Worm (Caenorhabditis elegans): ENCODE measurements around the gene larp-1.

The larp-1 gene

ce11 chrIII:5018116-5018689 is 753 bp upstream of the larp-1 start, which contains the start of gene wip-1 (continued):
- TF ChIP-seq ccch-3 (GFP tag; optimal IDR thresholded peaks at IDR 0.05), result no peak
- peak; percentile 79 for TF ChIP-seq aptf-2 (GFP tag; conservative IDR thresholded peaks at IDR 0.05)
- peak; percentile 86 for TF ChIP-seq egl-18 (GFP tag; IDR thresholded peaks at IDR 0.05)
- TF ChIP-seq madf-8 (GFP tag; conservative IDR thresholded peaks at IDR 0.05), result peak; percentile 89
- no peak for TF ChIP-seq T26A5.8 (tag; optimal IDR thresholded peaks at IDR 0.05)
- TF ChIP-seq C06A6.2 (GFP tag; conservative IDR thresholded peaks at IDR 0.05), result peak; percentile 93
- TF ChIP-seq bed-1 (GFP tag; IDR thresholded peaks at IDR 0.05), result 0 out of 2 replicates have a peak, but pooled peaks have one; percentile 81
- TF ChIP-seq Y79H2A.3 (GFP tag; conservative IDR thresholded peaks at IDR 0.05), result peak; percentile 83
- TF ChIP-seq F22D6.2 (tag; optimal IDR thresholded peaks at IDR 0.05), result peak; percentile 87
- peak; percentile 95 for TF ChIP-seq F49E8.2 (tag; optimal IDR thresholded peaks at IDR 0.05; ENCODE audit: insufficient read depth)
- TF ChIP-seq ztf-28 (GFP tag; IDR thresholded peaks at IDR 0.05), result peak; percentile 92
- TF ChIP-seq zim-3 (tag; optimal IDR thresholded peaks at IDR 0.05), result peak; percentile 64
- peak; percentile 92 for TF ChIP-seq F33H1.4 (GFP tag; IDR thresholded peaks at IDR 0.05)
- peak; percentile 96 for TF ChIP-seq egl-44 (GFP tag; IDR thresholded peaks at IDR 0.05)
- TF ChIP-seq hmg-20 (GFP tag; IDR thresholded peaks at IDR 0.05), result peak; percentile 88
- peak; percentile 67 for TF ChIP-seq F52B5.7 (tag; optimal IDR thresholded peaks at IDR 0.05)
- peak; percentile 95 for TF ChIP-seq Y56A3A.18 (GFP tag; IDR thresholded peaks at IDR 0.05)
- TF ChIP-seq nhr-80 (tag; optimal IDR thresholded peaks at IDR 0.05), result peak; percentile 99
- TF ChIP-seq lsl-1 (GFP tag; optimal IDR thresholded peaks at IDR 0.05), result peak; percentile 93
- TF ChIP-seq unc-130 (GFP tag; optimal IDR thresholded peaks at IDR 0.05), result peak; percentile 96
- TF ChIP-seq repo-1 (tag; optimal IDR thresholded peaks at IDR 0.05), result peak; percentile 96
- peak; percentile 80 for TF ChIP-seq snpc-4 (GFP tag; optimal IDR thresholded peaks at IDR 0.05)
- peak; percentile 86 to 93 (median 90) for TF ChIP-seq snpc-4 (tag; optimal IDR thresholded peaks at IDR 0.05)
- peak; percentile 58 to 97 (median 82) for TF ChIP-seq lin-35 (GFP tag; optimal IDR thresholded peaks at IDR 0.05)
- no peak for TF ChIP-seq F57C9.4 (tag; optimal IDR thresholded peaks at IDR 0.05)
- TF ChIP-seq unc-62 (GFP tag; optimal IDR thresholded peaks at IDR 0.05), result peak; percentile 17
- peak; percentile 3 for TF ChIP-seq rpc-1 (optimal IDR thresholded peaks at IDR 0.05)
- TF ChIP-seq rpc-1 (tag; optimal IDR thresholded peaks at IDR 0.05), result peak; percentile 6
- peak; percentile 98 for TF ChIP-seq rcor-1 (GFP tag; IDR thresholded peaks at IDR 0.05)
- peak; percentile 72 for TF ChIP-seq die-1 (tag; optimal IDR thresholded peaks at IDR 0.05)
- TF ChIP-seq nhr-90 (tag; optimal IDR thresholded peaks at IDR 0.05), result peak; percentile 92
- peak; percentile 98 for TF ChIP-seq nfyb-1 (GFP tag; IDR thresholded peaks at IDR 0.05)
- peak; percentile 92 for TF ChIP-seq atf-7 (tag; optimal IDR thresholded peaks at IDR 0.05)
- peak; percentile 85 for TF ChIP-seq gei-17 (GFP tag; optimal IDR thresholded peaks at IDR 0.05)
- peak; percentile 84 for TF ChIP-seq him-1 (tag; optimal IDR thresholded peaks at IDR 0.05)
- TF ChIP-seq F55B11.4 (tag; optimal IDR thresholded peaks at IDR 0.05; ENCODE audit: borderline replicate concordance, insufficient read depth), result no peak
- peak; percentile 91 for TF ChIP-seq let-526 (GFP tag; IDR thresholded peaks at IDR 0.05)
- peak; percentile 37 for TF ChIP-seq mxl-1 (tag; optimal IDR thresholded peaks at IDR 0.05)
- TF ChIP-seq egrh-3 (GFP tag; IDR thresholded peaks at IDR 0.05), result peak; percentile 64
- TF ChIP-seq lin-26 (GFP tag; IDR thresholded peaks at IDR 0.05), result peak; percentile 89
- TF ChIP-seq mcd-1 (GFP tag; IDR thresholded peaks at IDR 0.05), result peak; percentile 96
- TF ChIP-seq aptf-3 (GFP tag; IDR thresholded peaks at IDR 0.05), result 0 out of 2 replicates have a peak, but pooled peaks have one; percentile 24
- TF ChIP-seq sdz-38 (tag; optimal IDR thresholded peaks at IDR 0.05), result no peak
- TF ChIP-seq nhr-120 (GFP tag; IDR thresholded peaks at IDR 0.05), result no peak
- no peak for TF ChIP-seq ama-1 (optimal IDR thresholded peaks at IDR 0.05)
- TF ChIP-seq ama-1 (GFP tag; optimal IDR thresholded peaks at IDR 0.05), result peak; percentile 27 to 80
- peak; percentile 93 for TF ChIP-seq F39B2.1 (GFP tag; IDR thresholded peaks at IDR 0.05)
- TF ChIP-seq mes-4 (tag; optimal IDR thresholded peaks at IDR 0.05), result no peak
- peak; percentile 86 for TF ChIP-seq xnd-1 (tag; optimal IDR thresholded peaks at IDR 0.05)
- TF ChIP-seq ZK185.1 (tag; optimal IDR thresholded peaks at IDR 0.05; ENCODE audit: poor library complexity, severe bottlenecking), result peak; percentile 96
